Worm (Caenorhabditis elegans) whole organism, L2 larva: ENCODE measurements around the gene T09E8.4.

ENCODE experiments used
- blmp-1 ChIP-seq: sonication (generic microtip); optimal IDR thresholded peaks from 2 replicates; lab custom pipeline; 2017; ENCODE audit warnings: missing genetic modification characterization, mild to moderate bottlenecking, missing compliant biosample characterization, antibody characterized with exemption, moderate library complexity; ENCODE audit not compliant: insufficient read depth
- ceh-16 ChIP-seq: fragments of 150-350 bp; optimal IDR thresholded peaks from 2 replicates; lab custom pipeline; 2014; ENCODE audit warnings: missing biosample characterization, missing genetic modification characterization
- lin-11 ChIP-seq: fragments of 150-350 bp; sonication (generic microtip); optimal IDR thresholded peaks from 2 replicates; lab custom pipeline; 2014; ENCODE audit warnings: missing biosample characterization, missing genetic modification characterization, inconsistent platforms, mixed read lengths
- lin-39 ChIP-seq: fragments of 150-350 bp; optimal IDR thresholded peaks from 2 replicates; lab custom pipeline; 2014; ENCODE audit warnings: missing biosample characterization, missing genetic modification reagents, missing genetic modification characterization
- nhr-11 ChIP-seq: fragments of 150-350 bp; optimal IDR thresholded peaks from 2 replicates; lab custom pipeline; 2014; ENCODE audit warnings: missing biosample characterization, missing genetic modification characterization
- nhr-77 ChIP-seq: fragments of 150-350 bp; optimal IDR thresholded peaks from 2 replicates; lab custom pipeline; 2014; ENCODE audit warnings: missing biosample characterization, missing genetic modification characterization
- snpc-4 ChIP-seq: fragments of 150-350 bp; optimal IDR thresholded peaks from 2 replicates; lab custom pipeline; 2014; ENCODE audit warnings: missing biosample characterization, missing genetic modification characterization
- unc-39 ChIP-seq: fragments of 150-350 bp; optimal IDR thresholded peaks from 2 replicates; lab custom pipeline; 2014; ENCODE audit warnings: missing biosample characterization, missing genetic modification characterization
- unc-62 ChIP-seq: fragments of 150-350 bp; optimal IDR thresholded peaks from 2 replicates; lab custom pipeline; 2014; ENCODE audit warnings: missing biosample characterization, missing genetic modification reagents, missing genetic modification characterization

ce11 chrV:13179986-13180591 is 3.9 kb downstream of the T09E8.4 start, which contains the start of gene cni-1:
- TF ChIP-seq blmp-1 (no peak), unc-62 (no peak), nhr-11 (no peak), ceh-16 (no peak), unc-39 (tag; lab: Kevin White, UChicago) (no peak), snpc-4 (tag; lab: Kevin White, UChicago) (no peak), lin-39 (tag; lab: Kevin White, UChicago) (no peak), lin-11 (tag; lab: Kevin White, UChicago) (no peak), nhr-77 (tag; lab: Kevin White, UChicago) (no peak)
